Fruit fly (Drosophila melanogaster): ENCODE results near the gene cv.
A peak's percentile ranks its signal among the peaks of the same experiment; 100 is the strongest.

cv gene

dm6 chrX:5695958-5696357 lies 6.2 kb downstream of the cv start (continued):
- TF ChIP-seq CG30020 (tag; optimal IDR thresholded peaks at IDR 0.05) (peak; percentile 18), tup (GFP tag; optimal IDR thresholded peaks at IDR 0.05) (no peak), ftz-f1 (GFP tag; optimal IDR thresholded peaks at IDR 0.05) (no peak), sens (GFP tag) (no peak), CG12071 (GFP tag; optimal IDR thresholded peaks at IDR 0.05) (no peak), PHDP (tag; optimal IDR thresholded peaks at IDR 0.05) (no peak), Dek (tag; optimal IDR thresholded peaks at IDR 0.05) (no peak), tap (tag; optimal IDR thresholded peaks at IDR 0.05) (peak; percentile 22), cas (GFP tag; IDR thresholded peaks at IDR 0.05) (no peak), hth (optimal IDR thresholded peaks at IDR 0.05) (no peak), da (GFP tag; optimal IDR thresholded peaks at IDR 0.05) (no peak), tin (GFP tag; optimal IDR thresholded peaks at IDR 0.05) (no peak), Spps (tag; optimal IDR thresholded peaks at IDR 0.05) (no peak), CG17361 (GFP tag; IDR thresholded peaks at IDR 0.05) (no peak), CG15601 (tag; optimal IDR thresholded peaks at IDR 0.05) (no peak), jumu (GFP tag; optimal IDR thresholded peaks at IDR 0.05) (no peak), eve (GFP tag; optimal IDR thresholded peaks at IDR 0.05) (no peak), sim (GFP tag; IDR thresholded peaks at IDR 0.05) (no peak), dmrt99B (tag; optimal IDR thresholded peaks at IDR 0.05) (no peak), slou (GFP tag; optimal IDR thresholded peaks at IDR 0.05) (no peak), chif (GFP tag; optimal IDR thresholded peaks at IDR 0.05) (no peak), jigr1 (GFP tag; IDR thresholded peaks at IDR 0.05) (no peak), CG11247 (GFP tag; IDR thresholded peaks at IDR 0.05) (no peak), vfl (GFP tag; optimal IDR thresholded peaks at IDR 0.05) (no peak), al (GFP tag; IDR thresholded peaks at IDR 0.05) (no peak), sens-2 (GFP tag; IDR thresholded peaks at IDR 0.05) (no peak), CG12104 (GFP tag; optimal IDR thresholded peaks at IDR 0.05) (no peak), grn (GFP tag; optimal IDR thresholded peaks at IDR 0.05) (no peak), D19A (tag; optimal IDR thresholded peaks at IDR 0.05) (peak; percentile 69), CG12299 (tag; optimal IDR thresholded peaks at IDR 0.05) (no peak), Awh (GFP tag; IDR thresholded peaks at IDR 0.05) (no peak), CG34422 (GFP tag; IDR thresholded peaks at IDR 0.05) (no peak), CG4404 (GFP tag; IDR thresholded peaks at IDR 0.05) (no peak), pnt (GFP tag; optimal IDR thresholded peaks at IDR 0.05) (no peak), danr (GFP tag; IDR thresholded peaks at IDR 0.05) (no peak), CG15696 (tag; optimal IDR thresholded peaks at IDR 0.05) (no peak), amos (GFP tag; IDR thresholded peaks at IDR 0.05; ENCODE audit: partially characterized antibody) (peak; percentile 67), sc (optimal IDR thresholded peaks at IDR 0.05) (no peak), sc (GFP tag; optimal IDR thresholded peaks at IDR 0.05) (peak; percentile 57), NK7.1 (GFP tag; optimal IDR thresholded peaks at IDR 0.05) (no peak), CG2889 (GFP tag; IDR thresholded peaks at IDR 0.05) (no peak), Antp (GFP tag; optimal IDR thresholded peaks at IDR 0.05) (no peak), Abd-B (GFP tag; optimal IDR thresholded peaks at IDR 0.05) (no peak), CG10462 (GFP tag; optimal IDR thresholded peaks at IDR 0.05) (no peak), Scr (GFP tag; IDR thresholded peaks at IDR 0.05; ENCODE audit: partially characterized antibody) (peak; percentile 79), CG17186 (GFP tag; optimal IDR thresholded peaks at IDR 0.05) (no peak), CG2129 (GFP tag; IDR thresholded peaks at IDR 0.05; ENCODE audit: partially characterized antibody) (peak; percentile 57; the same call in 1 of the 2 replicates), CG9797 (GFP tag; optimal IDR thresholded peaks at IDR 0.05) (no peak), dm (GFP tag; optimal IDR thresholded peaks at IDR 0.05) (no peak), Hr78 (GFP tag; optimal IDR thresholded peaks at IDR 0.05) (no peak), bigmax (GFP tag; optimal IDR thresholded peaks at IDR 0.05) (no peak), CG7556 (GFP tag; optimal IDR thresholded peaks at IDR 0.05) (no peak), Blimp-1 (GFP tag; optimal IDR thresholded peaks at IDR 0.05) (no peak)
